Fruit fly (Drosophila melanogaster) ovary, adult (tissue): ENCODE measurements around the gene CG15882.

Experiments
- CG17801 ChIP-seq: fragments of 200-800 bp; optimal IDR thresholded peaks from 2 replicates; lab custom pipeline; 2019; ENCODE audit warnings: missing biosample characterization, mild to moderate bottlenecking, missing genetic modification characterization, moderate library complexity; ENCODE audit not compliant: partially characterized antibody

Gene CG15882

dm6 chrX:19157471-19157870, 33.3 kb upstream of the CG15882 start:
- TF ChIP-seq CG17801 (GFP tag; lab: Kevin White, UChicago), result no peak

- TF ChIP-seq CG17801 (GFP tag; lab: Kevin White, UChicago), result no peak
These were observed 31.8 kb upstream of the CG15882 start for dm6 chrX:19155922-19156437.

dm6 chrX:19154998-19155397, 30.8 kb upstream of the CG15882 start:
- TF ChIP-seq CG17801 (GFP tag; lab: Kevin White, UChicago), result peak; percentile 85

- no peak for TF ChIP-seq CG17801 (GFP tag; lab: Kevin White, UChicago)
These were observed 30.1 kb upstream of the CG15882 start for dm6 chrX:19154249-19154648.

- TF ChIP-seq CG17801 (GFP tag; lab: Kevin White, UChicago), result peak; percentile 24
These were observed 29.3 kb upstream of the CG15882 start for dm6 chrX:19153288-19154130.

- peak; percentile 65 for TF ChIP-seq CG17801 (GFP tag; lab: Kevin White, UChicago)
These were observed 28.5 kb upstream of the CG15882 start for dm6 chrX:19152570-19153287.

- no peak for TF ChIP-seq CG17801 (GFP tag; lab: Kevin White, UChicago)
These were observed 25.3 kb upstream of the CG15882 start for dm6 chrX:19149511-19149876.

- TF ChIP-seq CG17801 (GFP tag; lab: Kevin White, UChicago), result no peak
These were observed 24.8 kb upstream of the CG15882 start for dm6 chrX:19148798-19149510.

- peak; percentile 68 for TF ChIP-seq CG17801 (GFP tag; lab: Kevin White, UChicago)
These were observed 23.9 kb upstream of the CG15882 start for dm6 chrX:19147939-19148641.

- TF ChIP-seq CG17801 (GFP tag; lab: Kevin White, UChicago), result no peak
These were observed 22.3 kb upstream of the CG15882 start for dm6 chrX:19146421-19146952.

- TF ChIP-seq CG17801 (GFP tag; lab: Kevin White, UChicago), result no peak
These were observed 20.7 kb upstream of the CG15882 start for dm6 chrX:19144785-19145422.

dm6 chrX:19135768-19136167, 11.6 kb upstream of the CG15882 start, which contains the start of gene Obp18a:
Gene Obp18a, minus strand, starts transcription at chrX:19135868.
- TF ChIP-seq CG17801 (GFP tag; lab: Kevin White, UChicago), result no peak

- TF ChIP-seq CG17801 (GFP tag; lab: Kevin White, UChicago), result no peak
These were observed 3.0 kb upstream of the CG15882 start, which contains the start of gene tgy for dm6 chrX:19127216-19127615. Gene tgy, minus strand, starts transcription at chrX:19127316.
